Fruit fly (Drosophila melanogaster) whole organism, embryonic: ENCODE results near the gene Fer2LCH.

Experiments used
- ATbp ChIP-seq: fragments of 200-800 bp; sonication (Bioruptor generic); optimal IDR thresholded peaks from 2 replicates; lab custom pipeline; 2017; ENCODE audit warnings: missing biosample characterization, mild to moderate bottlenecking, missing genetic modification characterization, missing genetic modification reagents
- Aef1 ChIP-seq: fragments of 200-800 bp; sonication (Bioruptor generic); IDR thresholded peaks from 3 replicates; pipeline ENCODE4 v1.3.6; 2022; ENCODE audit warnings: missing biosample characterization, missing genetic modification characterization
- BtbVII ChIP-seq: fragments of 200-800 bp; sonication (Bioruptor generic); optimal IDR thresholded peaks from 3 replicates; lab custom pipeline; 2017; ENCODE audit warnings: missing biosample characterization, mild to moderate bottlenecking, missing genetic modification characterization
- CG11504 ChIP-seq: fragments of 200-800 bp; sonication (Bioruptor generic); optimal IDR thresholded peaks from 3 replicates; lab custom pipeline; 2019; ENCODE audit warnings: missing biosample characterization, mild to moderate bottlenecking, missing genetic modification characterization, moderate library complexity
- CG12219 ChIP-seq: fragments of 200-800 bp; sonication (Bioruptor generic); optimal IDR thresholded peaks from 3 replicates; lab custom pipeline; 2018; ENCODE audit warnings: missing biosample characterization, mild to moderate bottlenecking, missing genetic modification characterization
- CG13296 ChIP-seq: fragments of 200-800 bp; sonication (Bioruptor generic); optimal IDR thresholded peaks from 3 replicates; lab custom pipeline; 2018; ENCODE audit warnings: missing biosample characterization, mild to moderate bottlenecking, missing genetic modification characterization
- CG13624 ChIP-seq: fragments of 200-800 bp; sonication (Bioruptor generic); optimal IDR thresholded peaks from 2 replicates; lab custom pipeline; 2016; ENCODE audit warnings: missing biosample characterization, missing genetic modification characterization
- CG15269 ChIP-seq: fragments of 200-800 bp; sonication (Bioruptor generic); optimal IDR thresholded peaks from 2 replicates; lab custom pipeline; 2018; ENCODE audit warnings: missing biosample characterization, mild to moderate bottlenecking, missing genetic modification characterization, moderate library complexity
- CG15601 ChIP-seq: fragments of 200-800 bp; sonication (Bioruptor generic); optimal IDR thresholded peaks from 3 replicates; lab custom pipeline; 2019; ENCODE audit warnings: missing biosample characterization, mild to moderate bottlenecking, missing genetic modification characterization, moderate library complexity
- CG17359 ChIP-seq: fragments of 200-800 bp; sonication (Bioruptor generic); optimal IDR thresholded peaks from 3 replicates; lab custom pipeline; 2018; ENCODE audit warnings: missing biosample characterization, mild to moderate bottlenecking, missing genetic modification characterization, moderate library complexity
- CG2875 ChIP-seq: fragments of 200-800 bp; sonication (Bioruptor generic); optimal IDR thresholded peaks from 2 replicates; lab custom pipeline; 2017; ENCODE audit warnings: missing biosample characterization, mild to moderate bottlenecking, missing genetic modification characterization, missing genetic modification reagents
- CG3407 ChIP-seq: fragments of 200-800 bp; sonication (Bioruptor generic); optimal IDR thresholded peaks from 2 replicates; lab custom pipeline; 2018; ENCODE audit warnings: missing biosample characterization, mild to moderate bottlenecking, missing genetic modification characterization
- CG3847 ChIP-seq: fragments of 200-800 bp; sonication (Bioruptor generic); IDR thresholded peaks from 2 replicates; pipeline ENCODE4 v1.3.6; 2022; ENCODE audit warnings: missing biosample characterization, missing genetic modification characterization
- CG5245 ChIP-seq: fragments of 200-800 bp; sonication (Bioruptor generic); optimal IDR thresholded peaks from 3 replicates; lab custom pipeline; 2016; ENCODE audit warnings: missing biosample characterization, missing genetic modification characterization
- CG6683 ChIP-seq: fragments of 200-800 bp; sonication (Bioruptor generic); optimal IDR thresholded peaks from 2 replicates; lab custom pipeline; 2017; ENCODE audit warnings: missing biosample characterization, mild to moderate bottlenecking, missing genetic modification characterization, missing genetic modification reagents
- CG7839 ChIP-seq: fragments of 200-800 bp; sonication (Bioruptor generic); optimal IDR thresholded peaks from 3 replicates; lab custom pipeline; 2018; ENCODE audit warnings: missing biosample characterization, mild to moderate bottlenecking, missing genetic modification characterization, moderate library complexity
- CG8388 ChIP-seq: fragments of 200-800 bp; sonication (Bioruptor generic); optimal IDR thresholded peaks from 2 replicates; lab custom pipeline; 2019; ENCODE audit warnings: missing biosample characterization, mild to moderate bottlenecking, missing genetic modification characterization, moderate library complexity
- Dp ChIP-seq: fragments of 200-800 bp; sonication (Bioruptor generic); optimal IDR thresholded peaks from 2 replicates; lab custom pipeline; 2018; ENCODE audit warnings: missing biosample characterization, mild to moderate bottlenecking, missing genetic modification characterization, moderate library complexity
- Fer1 ChIP-seq: fragments of 200-800 bp; sonication (Bioruptor generic); optimal IDR thresholded peaks from 2 replicates; lab custom pipeline; 2017; ENCODE audit warnings: missing biosample characterization, mild to moderate bottlenecking, missing genetic modification characterization
- Fer3 ChIP-seq: fragments of 200-800 bp; sonication (Bioruptor generic); optimal IDR thresholded peaks from 2 replicates; lab custom pipeline; 2018; ENCODE audit warnings: missing biosample characterization, mild to moderate bottlenecking, missing genetic modification characterization, moderate library complexity
- Hand ChIP-seq: fragments of 200-800 bp; sonication (Bioruptor generic); optimal IDR thresholded peaks from 2 replicates; lab custom pipeline; 2017; ENCODE audit warnings: mild to moderate bottlenecking, missing biosample characterization, missing genetic modification reagents, missing genetic modification characterization
- NC2α ChIP-seq: fragments of 200-800 bp; sonication (Bioruptor generic); optimal IDR thresholded peaks from 2 replicates; lab custom pipeline; 2016; ENCODE audit warnings: missing biosample characterization, missing genetic modification characterization
- Nf-YB ChIP-seq: fragments of 200-800 bp; sonication (Bioruptor generic); optimal IDR thresholded peaks from 3 replicates; lab custom pipeline; 2019; ENCODE audit warnings: missing biosample characterization, mild to moderate bottlenecking, missing genetic modification characterization, moderate library complexity
- Sox100B ChIP-seq: fragments of 200-800 bp; sonication (Bioruptor generic); optimal IDR thresholded peaks from 3 replicates; lab custom pipeline; 2018; ENCODE audit warnings: missing biosample characterization, mild to moderate bottlenecking, missing genetic modification characterization
- Sox102F ChIP-seq: fragments of 200-800 bp; sonication (Bioruptor generic); optimal IDR thresholded peaks from 2 replicates; lab custom pipeline; 2018; ENCODE audit warnings: missing biosample characterization, mild to moderate bottlenecking, missing genetic modification characterization, moderate library complexity
- Spps ChIP-seq: fragments of 200-800 bp; sonication (Bioruptor generic); optimal IDR thresholded peaks from 2 replicates; lab custom pipeline; 2018; ENCODE audit warnings: missing biosample characterization, mild to moderate bottlenecking, missing genetic modification characterization
- Trl ChIP-seq, 3 experiments: fragments of >200 bp in 2 of 3; fragments of 200-800 bp in 1 of 3; sonication (Bioruptor generic) in 1 of 3; optimal IDR thresholded peaks; 2 replicates in 1 of 3; 3 replicates in 2 of 3; lab custom pipeline; 2016 to 2017; ENCODE audit warnings: missing biosample characterization in 1 of 3, missing genetic modification characterization in 1 of 3
- ab ChIP-seq: fragments of 200-800 bp; sonication (Bioruptor generic); optimal IDR thresholded peaks from 2 replicates; lab custom pipeline; 2016; ENCODE audit warnings: missing biosample characterization, missing genetic modification characterization
- ash1 ChIP-seq: fragments of 200-800 bp; sonication (Bioruptor generic); optimal IDR thresholded peaks from 2 replicates; lab custom pipeline; 2018; ENCODE audit warnings: missing biosample characterization, mild to moderate bottlenecking, missing genetic modification characterization
- bab2 ChIP-seq: fragments of 200-800 bp; sonication (Bioruptor generic); optimal IDR thresholded peaks from 2 replicates; lab custom pipeline; 2016; ENCODE audit warnings: missing biosample characterization, missing genetic modification characterization
- bigmax ChIP-seq: fragments of 200-800 bp; sonication (Bioruptor generic); optimal IDR thresholded peaks from 2 replicates; lab custom pipeline; 2018; ENCODE audit warnings: missing biosample characterization, mild to moderate bottlenecking, missing genetic modification characterization
- cad ChIP-seq: fragments of >200 bp; optimal IDR thresholded peaks from 2 replicates; lab custom pipeline; 2017; ENCODE audit warnings: missing biosample characterization, missing genetic modification characterization
- da ChIP-seq: fragments of 200-800 bp; sonication (Bioruptor generic); optimal IDR thresholded peaks from 2 replicates; lab custom pipeline; 2016; ENCODE audit warnings: missing biosample characterization, missing genetic modification characterization
- dan ChIP-seq: fragments of 200-800 bp; sonication (Bioruptor generic); IDR thresholded peaks from 2 replicates; pipeline ENCODE4 v1.3.6; 2022; ENCODE audit warnings: missing biosample characterization, missing genetic modification characterization
- emc ChIP-seq: fragments of 200-800 bp; sonication (Bioruptor generic); optimal IDR thresholded peaks from 2 replicates; lab custom pipeline; 2016; ENCODE audit warnings: missing biosample characterization, missing genetic modification characterization
- ewg ChIP-seq: fragments of 200-800 bp; sonication (Bioruptor generic); optimal IDR thresholded peaks from 3 replicates; lab custom pipeline; 2017; ENCODE audit warnings: mild to moderate bottlenecking, missing biosample characterization, missing genetic modification reagents, missing genetic modification characterization
- gfzf ChIP-seq: fragments of 200-800 bp; sonication (Bioruptor generic); optimal IDR thresholded peaks from 2 replicates; lab custom pipeline; 2016; ENCODE audit warnings: missing biosample characterization, mild to moderate bottlenecking, missing genetic modification characterization, moderate library complexity
- her ChIP-seq: fragments of 200-800 bp; sonication (Bioruptor generic); optimal IDR thresholded peaks from 2 replicates; lab custom pipeline; 2016; ENCODE audit warnings: missing biosample characterization, missing genetic modification characterization
- insv ChIP-seq, 2 experiments: fragments of 200-800 bp; sonication (Bioruptor generic); optimal IDR thresholded peaks; 3 replicates each; lab custom pipeline; 2016 to 2018; ENCODE audit warnings: missing biosample characterization in 2 of 2, missing genetic modification characterization in 2 of 2
- nerfin-2 ChIP-seq: fragments of 200-800 bp; sonication (Bioruptor generic); IDR thresholded peaks from 2 replicates; pipeline ENCODE4 v1.3.6; 2022; ENCODE audit warnings: missing biosample characterization, missing genetic modification characterization; ENCODE audit not compliant: partially characterized antibody
- nom ChIP-seq: fragments of 200-800 bp; sonication (Bioruptor generic); optimal IDR thresholded peaks from 2 replicates; lab custom pipeline; 2017; ENCODE audit warnings: missing biosample characterization, missing genetic modification characterization, mild to moderate bottlenecking, moderate library complexity, missing genetic modification reagents
- org-1 ChIP-seq: fragments of 200-800 bp; sonication (Bioruptor generic); optimal IDR thresholded peaks from 2 replicates; lab custom pipeline; 2017; ENCODE audit warnings: missing biosample characterization, missing genetic modification characterization
- pb ChIP-seq: fragments of 200-800 bp; sonication (Bioruptor generic); optimal IDR thresholded peaks from 3 replicates; lab custom pipeline; 2016; ENCODE audit warnings: missing biosample characterization, missing genetic modification characterization
- ranshi ChIP-seq: fragments of 200-800 bp; sonication (Bioruptor generic); IDR thresholded peaks from 2 replicates; pipeline ENCODE4 v1.3.6; 2022; ENCODE audit warnings: missing biosample characterization, missing genetic modification characterization
- schlank ChIP-seq: fragments of 200-800 bp; sonication (Bioruptor generic); optimal IDR thresholded peaks from 2 replicates; lab custom pipeline; 2018; ENCODE audit warnings: missing biosample characterization, mild to moderate bottlenecking, missing genetic modification characterization
- usp ChIP-seq: fragments of >200 bp; optimal IDR thresholded peaks from 2 replicates; lab custom pipeline; 2017; ENCODE audit warnings: missing biosample characterization, missing genetic modification characterization
- vfl ChIP-seq: fragments of 200-800 bp; sonication (Bioruptor generic); optimal IDR thresholded peaks from 2 replicates; lab custom pipeline; 2016; ENCODE audit warnings: missing biosample characterization, missing genetic modification characterization
- zen ChIP-seq: fragments of 200-800 bp; sonication (Bioruptor generic); optimal IDR thresholded peaks from 3 replicates; lab custom pipeline; 2018; ENCODE audit warnings: missing biosample characterization, mild to moderate bottlenecking, missing genetic modification characterization, moderate library complexity

Fer2LCH gene

DNA sequence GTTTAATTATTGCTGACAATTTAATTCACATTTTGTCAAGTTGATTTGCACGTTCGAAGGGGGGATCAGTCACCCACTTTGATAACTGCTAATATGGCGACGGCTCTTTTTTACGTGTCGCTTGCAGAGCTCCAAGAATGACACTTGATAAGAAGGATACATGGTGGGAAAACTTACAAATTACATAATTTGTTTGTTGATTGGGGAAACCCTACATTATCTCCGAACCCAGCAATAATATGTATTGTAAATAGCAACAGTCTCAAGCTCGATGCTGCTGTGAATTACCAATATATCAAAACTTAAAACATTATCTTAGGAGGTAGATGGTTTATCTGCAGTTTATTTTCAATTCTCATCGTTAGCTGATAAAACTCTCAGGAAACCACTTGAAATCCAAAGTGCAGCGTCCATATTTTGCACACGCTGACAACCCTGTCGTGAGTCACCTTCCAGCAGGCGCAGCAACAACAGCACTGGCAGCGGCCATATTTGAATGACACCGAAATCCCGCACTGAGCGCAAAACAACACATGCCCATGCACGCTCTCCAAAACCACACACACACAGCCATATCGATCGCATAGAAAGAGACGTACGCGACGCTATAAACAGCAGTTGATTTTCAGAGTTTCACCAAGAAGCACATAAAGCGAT is 739 bp downstream of the Fer2LCH start (continued):
- TF ChIP-seq emc (peak; percentile 96), da (GFP tag; lab: Kevin White, UChicago) (peak; percentile 91), her (GFP tag; lab: Kevin White, UChicago) (peak; percentile 94), ash1 (GFP tag; lab: Kevin White, UChicago) (peak; percentile 22), CG11504 (tag; lab: Kevin White, UChicago) (peak; percentile 97), Sox100B (GFP tag; lab: Kevin White, UChicago) (peak; percentile 99), Spps (tag; lab: Kevin White, UChicago) (peak; percentile 77), CG3847 (GFP tag; lab: Robert Waterston, UW) (peak; percentile 91), CG7839 (peak; percentile 97), ranshi (GFP tag; lab: Robert Waterston, UW) (no peak; the same call in none of the 2 replicates), Fer1 (peak; percentile 92), nerfin-2 (GFP tag; lab: Robert Waterston, UW) (no peak), schlank (tag; lab: Kevin White, UChicago) (peak; percentile 88), CG13624 (peak; percentile 96), CG6683 (GFP tag; lab: Kevin White, UChicago) (peak; percentile 88), CG13296 (GFP tag; lab: Kevin White, UChicago) (peak; percentile 91), dan (GFP tag; lab: Robert Waterston, UW) (peak; percentile 69; the same call in 1 of the 2 replicates), CG12219 (GFP tag; lab: Kevin White, UChicago) (peak; percentile 92), CG5245 (GFP tag; lab: Kevin White, UChicago) (peak; percentile 89), CG3407 (GFP tag; lab: Kevin White, UChicago) (peak; percentile 89), Dp (GFP tag; lab: Kevin White, UChicago) (no peak), bigmax (peak; percentile 37), CG2875 (GFP tag; lab: Kevin White, UChicago) (peak; percentile 92), CG15269 (peak; percentile 95), Trl (optimal IDR thresholded peaks at IDR 0.05; lab: Kevin White, UChicago) (peak in 1 of 2 experiments; percentile 72), Trl (GFP tag; optimal IDR thresholded peaks at IDR 0.05; lab: Kevin White, UChicago) (peak; percentile 97), Aef1 (GFP tag; lab: Robert Waterston, UW) (peak; percentile 91), ab (peak; percentile 83), usp (GFP tag; lab: Kevin White, UChicago) (no peak), NC2α (GFP tag; lab: Kevin White, UChicago) (peak; percentile 97), Fer3 (peak; percentile 84), ATbp (GFP tag; lab: Kevin White, UChicago) (peak; percentile 91), BtbVII (peak; percentile 94), Hand (peak; percentile 94), ewg (GFP tag; lab: Kevin White, UChicago) (peak; percentile 91), org-1 (GFP tag; lab: Kevin White, UChicago) (peak; percentile 98), bab2 (GFP tag; lab: Kevin White, UChicago) (peak; percentile 98), gfzf (GFP tag; lab: Kevin White, UChicago) (peak; percentile 20), CG8388 (peak; percentile 92), Sox102F (GFP tag; lab: Kevin White, UChicago) (peak; percentile 92), cad (no peak), pb (GFP tag; lab: Kevin White, UChicago) (peak; percentile 98), insv (GFP tag; optimal IDR thresholded peaks at IDR 0.05; lab: Kevin White, UChicago) (peak; percentile 64 to 82), CG15601 (tag; lab: Kevin White, UChicago) (peak; percentile 89), CG17359 (tag; lab: Kevin White, UChicago) (peak; percentile 85), Nf-YB (GFP tag; lab: Kevin White, UChicago) (peak; percentile 85), nom (GFP tag; lab: Kevin White, UChicago) (peak; percentile 92), zen (tag; lab: Kevin White, UChicago) (peak; percentile 86), vfl (GFP tag; lab: Kevin White, UChicago) (peak; percentile 91)
